Fruit fly (Drosophila melanogaster): ENCODE data around the gene eIF3f1.
A peak's percentile ranks its signal among the peaks of the same experiment; 100 is the strongest.

The eIF3f1 gene

DNA sequence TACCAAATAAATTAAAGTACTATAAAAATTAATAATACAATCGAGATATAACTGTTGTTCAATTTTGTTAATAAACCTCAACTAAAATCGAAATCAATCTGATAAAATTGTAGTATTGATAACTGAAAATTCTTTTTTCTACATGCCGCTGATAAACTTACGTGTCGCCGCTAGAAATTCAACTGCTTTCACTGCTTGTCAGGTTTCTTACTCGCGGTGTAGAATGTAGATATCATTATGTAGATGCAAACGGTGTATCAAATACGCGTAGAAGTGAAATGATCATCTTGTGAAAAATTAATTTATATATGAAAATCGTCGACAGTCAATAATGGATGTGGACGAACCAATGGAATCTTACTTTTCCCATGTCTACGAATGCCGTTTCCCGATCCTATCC lies 8.8 kb downstream of the eIF3f1 start (continued):
- TF ChIP-seq tll (GFP tag; optimal IDR thresholded peaks at IDR 0.05) (no peak), CG11093 (GFP tag; IDR thresholded peaks at IDR 0.05) (no peak), tgo (GFP tag; IDR thresholded peaks at IDR 0.05) (no peak), jing (GFP tag; optimal IDR thresholded peaks at IDR 0.05) (no peak), CG11085 (GFP tag; IDR thresholded peaks at IDR 0.05) (peak; percentile 18; the same call in 1 of the 2 replicates), CTCF (GFP tag; optimal IDR thresholded peaks at IDR 0.05) (peak; percentile 82), Xrp1 (GFP tag; IDR thresholded peaks at IDR 0.05) (no peak), corto (GFP tag; optimal IDR thresholded peaks at IDR 0.05) (no peak), tup (GFP tag; optimal IDR thresholded peaks at IDR 0.05) (no peak), eyg (GFP tag; optimal IDR thresholded peaks at IDR 0.05) (no peak), Hr51 (GFP tag; optimal IDR thresholded peaks at IDR 0.05) (no peak), zen (tag; optimal IDR thresholded peaks at IDR 0.05) (no peak), CG7271 (tag; optimal IDR thresholded peaks at IDR 0.05) (no peak), CG4617 (GFP tag; optimal IDR thresholded peaks at IDR 0.05; ENCODE audit: borderline replicate concordance) (no peak), CG30403 (GFP tag; optimal IDR thresholded peaks at IDR 0.05) (no peak), CG5245 (GFP tag; optimal IDR thresholded peaks at IDR 0.05) (no peak), CG18476 (GFP tag; optimal IDR thresholded peaks at IDR 0.05) (no peak), sisA (GFP tag; IDR thresholded peaks at IDR 0.05) (no peak), CG15479 (GFP tag; optimal IDR thresholded peaks at IDR 0.05) (no peak), Scr (GFP tag; IDR thresholded peaks at IDR 0.05; ENCODE audit: partially characterized antibody) (peak; percentile 22; the same call in 1 of the 2 replicates), danr (GFP tag; IDR thresholded peaks at IDR 0.05) (no peak), CG17186 (GFP tag; optimal IDR thresholded peaks at IDR 0.05) (no peak), stwl (tag; optimal IDR thresholded peaks at IDR 0.05) (peak; percentile 31), Ets65A (GFP tag) (peak; percentile 94), HLH54F (GFP tag; optimal IDR thresholded peaks at IDR 0.05) (no peak), croc (GFP tag; conservative IDR thresholded peaks at IDR 0.05) (no peak), pb (GFP tag; optimal IDR thresholded peaks at IDR 0.05) (no peak), CG5953 (GFP tag; IDR thresholded peaks at IDR 0.05) (no peak), CG1233 (GFP tag; optimal IDR thresholded peaks at IDR 0.05) (no peak), CG10147 (GFP tag; optimal IDR thresholded peaks at IDR 0.05) (no peak), Dip2 (GFP tag; IDR thresholded peaks at IDR 0.05) (no peak), Meics (GFP tag; optimal IDR thresholded peaks at IDR 0.05) (no peak), tap (tag; optimal IDR thresholded peaks at IDR 0.05) (no peak), CG4854 (GFP tag; optimal IDR thresholded peaks at IDR 0.05) (no peak), CG11456 (GFP tag; IDR thresholded peaks at IDR 0.05) (0 out of 3 replicates have a peak, but pooled peaks have one; percentile 5), CG16863 (GFP tag; optimal IDR thresholded peaks at IDR 0.05) (no peak), ro (GFP tag; IDR thresholded peaks at IDR 0.05) (no peak), chinmo (GFP tag; IDR thresholded peaks at IDR 0.05; ENCODE audit: partially characterized antibody) (0 out of 4 replicates have a peak, but pooled peaks have one; percentile 12), Trl (optimal IDR thresholded peaks at IDR 0.05) (no peak), Trl (GFP tag; optimal IDR thresholded peaks at IDR 0.05) (no peak), CG17829 (tag; optimal IDR thresholded peaks at IDR 0.05) (no peak), onecut (GFP tag; IDR thresholded peaks at IDR 0.05) (no peak), CG6765 (GFP tag; optimal IDR thresholded peaks at IDR 0.05) (no peak), CG33557 (GFP tag; optimal IDR thresholded peaks at IDR 0.05) (no peak), unc-4 (GFP tag; IDR thresholded peaks at IDR 0.05; ENCODE audit: partially characterized antibody) (no peak), CG17802 (tag; optimal IDR thresholded peaks at IDR 0.05) (no peak), CG43689 (GFP tag; IDR thresholded peaks at IDR 0.05) (no peak), CG10431 (GFP tag; optimal IDR thresholded peaks at IDR 0.05) (no peak), Oaz (GFP tag; IDR thresholded peaks at IDR 0.05) (no peak), sr (GFP tag; IDR thresholded peaks at IDR 0.05) (no peak), Doc2 (GFP tag; IDR thresholded peaks at IDR 0.05) (no peak), CG32767 (GFP tag; IDR thresholded peaks at IDR 0.05) (no peak), stc (GFP tag; IDR thresholded peaks at IDR 0.05) (no peak)

All from whole organism, embryonic.